Fruit fly (Drosophila melanogaster) whole organism: ENCODE results near the gene wit.

Source experiments
- CG8478 ChIP-seq: fragments of >200 bp; optimal IDR thresholded peaks from 2 replicates; lab custom pipeline; 2018; ENCODE audit warnings: inconsistent platforms
- Dll ChIP-seq: fragments of >200 bp; optimal IDR thresholded peaks from 2 replicates; lab custom pipeline; 2017
- EcR ChIP-seq, 2 experiments: fragments of >200 bp; optimal IDR thresholded peaks; 2 replicates each; lab custom pipeline; 2017; ENCODE audit warnings: missing biosample characterization in 2 of 2, missing genetic modification characterization in 2 of 2, missing genetic modification reagents in 2 of 2
- pan ChIP-seq: fragments of >200 bp; optimal IDR thresholded peaks from 2 replicates; lab custom pipeline; 2017
- psq ChIP-seq: fragments of >200 bp; optimal IDR thresholded peaks from 2 replicates; lab custom pipeline; 2017
- usp ChIP-seq: fragments of >200 bp; optimal IDR thresholded peaks from 2 replicates; lab custom pipeline; 2017; ENCODE audit warnings: missing biosample characterization, missing genetic modification characterization, mixed read lengths

Gene wit

DNA sequence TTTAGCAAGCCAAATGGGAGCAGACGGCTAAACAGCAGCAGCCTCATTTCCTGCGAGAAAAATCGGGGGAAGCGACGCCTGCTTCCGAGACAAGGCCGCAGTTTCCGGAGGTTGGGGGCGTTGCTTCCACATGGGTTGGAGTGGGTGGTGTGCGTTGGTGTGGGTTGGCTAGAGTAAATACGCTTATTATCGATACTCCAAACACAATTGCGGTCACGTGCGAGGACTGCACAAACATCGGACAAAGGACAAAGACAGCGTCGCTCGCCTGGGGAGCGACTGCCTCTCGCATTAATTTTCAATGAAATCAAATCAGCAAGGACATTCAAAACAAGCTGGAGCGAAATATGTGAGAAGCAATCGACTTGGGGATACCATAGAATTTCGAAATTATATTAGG, 9.7 kb upstream of the wit start:
- no peak for TF ChIP-seq CG8478 (lab: Kevin White, UChicago)
- no peak for TF ChIP-seq pan
- TF ChIP-seq Dll (lab: Kevin White, UChicago) = no peak
- TF ChIP-seq EcR (GFP tag; optimal IDR thresholded peaks at IDR 0.05; lab: Kevin White, UChicago) = no peak
- no peak for TF ChIP-seq psq
- no peak for TF ChIP-seq usp (GFP tag; lab: Kevin White, UChicago)

DNA sequence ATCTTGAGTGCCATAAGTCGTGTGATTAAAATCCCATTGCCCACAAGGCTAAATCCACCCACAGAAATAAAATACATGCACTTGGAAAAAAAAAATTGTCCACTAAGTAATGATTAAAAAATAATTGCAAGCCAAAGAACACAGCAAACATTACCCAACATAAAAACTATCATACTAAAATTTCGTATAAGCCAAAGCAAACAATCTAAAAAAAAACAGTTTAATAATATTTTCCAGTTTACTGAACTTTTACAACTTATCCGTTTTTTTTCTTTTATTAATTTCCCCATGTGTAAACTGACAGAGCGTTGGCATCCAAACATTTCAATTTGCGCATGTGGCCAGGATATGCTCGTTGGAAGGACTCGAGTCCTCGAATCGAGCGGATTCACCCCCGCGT, 8.8 kb upstream of the wit start:
- TF ChIP-seq usp (GFP tag; lab: Kevin White, UChicago) (no peak), CG8478 (lab: Kevin White, UChicago) (no peak), EcR (GFP tag; optimal IDR thresholded peaks at IDR 0.05; lab: Kevin White, UChicago) (no peak), psq (no peak), Dll (lab: Kevin White, UChicago) (no peak), pan (no peak)

DNA sequence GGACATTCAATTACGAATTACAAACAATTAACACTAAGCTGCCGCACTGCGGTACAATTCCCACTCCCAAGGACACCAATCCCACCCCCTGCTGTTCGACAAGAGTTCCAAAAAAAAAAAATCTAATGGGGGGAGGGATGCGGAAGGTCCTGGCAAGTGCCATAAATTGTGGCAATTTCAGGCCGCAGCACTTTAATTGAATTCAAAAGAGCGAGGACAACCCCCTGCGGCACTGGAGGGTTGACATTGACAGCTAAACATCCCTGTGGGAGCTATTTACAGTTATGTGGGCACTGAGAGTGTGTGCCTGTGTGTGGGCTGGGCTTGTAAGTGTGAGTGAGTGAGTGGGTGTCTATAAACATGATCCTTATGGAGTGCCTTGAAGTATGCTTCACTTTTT, 5.4 kb upstream of the wit start:
- TF ChIP-seq usp (GFP tag; lab: Kevin White, UChicago) (no peak), CG8478 (lab: Kevin White, UChicago) (no peak), psq (no peak), pan (no peak), EcR (GFP tag; optimal IDR thresholded peaks at IDR 0.05; lab: Kevin White, UChicago) (no peak), Dll (lab: Kevin White, UChicago) (no peak)

DNA sequence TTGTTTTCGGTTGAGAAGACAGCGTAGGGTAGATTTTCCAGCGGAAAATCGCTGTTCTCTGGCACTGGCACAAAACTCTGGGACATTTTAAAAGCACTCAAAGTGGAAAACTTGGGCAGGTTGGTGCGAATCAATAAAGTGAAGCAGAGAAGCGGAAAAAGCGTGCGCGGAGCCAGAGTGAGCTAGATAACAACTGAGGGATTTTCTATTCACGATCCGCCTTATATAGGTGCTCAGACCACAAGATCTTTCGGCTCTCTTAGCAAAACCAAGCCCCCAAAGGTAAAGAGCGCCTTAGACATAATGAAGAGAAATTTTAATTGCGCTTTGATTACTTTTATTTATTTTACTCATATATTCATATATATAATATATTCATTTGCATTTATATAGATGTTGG, 2.2 kb upstream of the wit start, which contains the start of gene Faa:
TSS of gene Faa (minus strand) at position 200 of the 400 bp plus-strand sequence.
- no peak for TF ChIP-seq CG8478 (lab: Kevin White, UChicago)
- TF ChIP-seq Dll (lab: Kevin White, UChicago) = no peak
- TF ChIP-seq EcR (GFP tag; optimal IDR thresholded peaks at IDR 0.05; lab: Kevin White, UChicago) = no peak
- TF ChIP-seq psq = no peak
- no peak for TF ChIP-seq pan
- no peak for TF ChIP-seq usp (GFP tag; lab: Kevin White, UChicago)

DNA sequence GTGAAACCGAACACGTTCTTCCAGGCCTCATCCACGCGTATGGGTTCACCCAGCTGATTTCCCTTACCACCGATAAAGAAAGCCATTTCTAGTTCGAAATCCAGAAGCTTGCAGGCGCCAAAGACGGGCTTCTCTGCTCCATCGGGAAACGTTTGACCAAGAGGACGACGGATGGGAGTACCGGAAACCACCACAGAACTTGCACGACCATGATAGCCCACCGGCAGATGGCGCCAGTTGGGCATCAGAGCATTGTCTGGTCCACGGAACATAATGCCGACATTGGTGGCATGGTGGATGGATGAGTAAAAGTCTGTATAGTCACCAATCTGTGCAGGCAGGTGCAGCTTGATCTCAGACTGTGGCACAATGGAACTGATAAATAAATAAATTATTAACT, 1.2 kb upstream of the wit start:
- TF ChIP-seq EcR (GFP tag; optimal IDR thresholded peaks at IDR 0.05; lab: Kevin White, UChicago) (no peak), pan (no peak), Dll (lab: Kevin White, UChicago) (no peak), CG8478 (lab: Kevin White, UChicago) (no peak), psq (no peak), usp (GFP tag; lab: Kevin White, UChicago) (no peak)

DNA sequence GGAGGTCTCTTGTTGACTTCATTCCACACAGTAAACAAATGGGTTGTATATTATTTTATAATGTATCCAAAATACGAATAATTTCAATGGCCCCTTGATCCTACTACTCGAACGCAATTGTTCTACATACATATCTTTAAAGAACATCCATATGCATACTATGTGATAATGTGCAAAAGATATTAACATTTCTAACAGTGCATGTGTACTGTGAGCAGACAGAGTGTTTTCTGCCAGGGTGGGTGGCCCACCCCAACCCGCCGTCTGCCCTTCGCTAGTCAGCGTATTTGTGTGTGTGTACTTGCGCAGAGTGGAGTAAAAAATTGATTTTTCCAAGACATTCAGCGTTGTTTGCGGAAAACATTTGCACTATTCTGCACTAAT, 529 bp downstream of the wit start:
- TF ChIP-seq CG8478 (lab: Kevin White, UChicago) = no peak

DNA sequence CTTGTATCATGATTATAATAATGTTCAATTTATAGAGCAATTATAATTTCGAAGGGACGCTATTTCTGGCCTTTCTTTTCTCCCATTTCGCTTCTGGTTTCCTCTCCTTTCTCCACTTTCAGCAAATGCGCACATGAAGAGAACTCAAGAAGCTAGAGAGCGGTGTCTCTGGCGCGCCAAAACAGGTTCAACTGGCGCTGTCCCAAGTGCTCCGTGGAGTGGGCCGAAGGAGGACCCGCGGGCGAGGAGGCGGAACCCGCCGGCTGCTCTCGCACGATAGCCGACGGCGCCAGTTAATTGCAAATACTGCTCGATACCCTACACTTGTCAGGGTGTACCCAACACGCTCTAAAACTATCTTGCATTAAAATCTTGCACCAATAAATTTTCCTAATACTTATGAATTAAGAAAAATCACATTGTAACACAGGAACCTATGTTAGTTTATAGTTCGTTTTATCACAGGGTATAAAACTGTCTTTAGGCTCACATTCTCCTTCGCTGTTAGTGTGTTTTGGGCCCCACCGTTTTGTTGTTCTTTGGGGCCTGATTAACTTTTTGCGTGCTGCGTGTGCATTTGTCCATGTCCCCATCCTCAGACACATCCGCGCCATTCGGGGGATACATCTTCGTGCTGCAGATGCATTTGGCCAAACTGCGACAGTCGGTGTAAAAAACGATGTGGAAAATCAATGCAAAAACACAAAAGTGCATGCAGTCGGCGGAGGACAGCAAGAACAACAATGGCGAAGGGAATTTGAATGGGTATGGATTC, 1.1 kb downstream of the wit start:
- no peak for TF ChIP-seq CG8478 (lab: Kevin White, UChicago)
- TF ChIP-seq psq = no peak
- TF ChIP-seq Dll (lab: Kevin White, UChicago) = peak; percentile 81
- peak; percentile 96 for TF ChIP-seq pan

DNA sequence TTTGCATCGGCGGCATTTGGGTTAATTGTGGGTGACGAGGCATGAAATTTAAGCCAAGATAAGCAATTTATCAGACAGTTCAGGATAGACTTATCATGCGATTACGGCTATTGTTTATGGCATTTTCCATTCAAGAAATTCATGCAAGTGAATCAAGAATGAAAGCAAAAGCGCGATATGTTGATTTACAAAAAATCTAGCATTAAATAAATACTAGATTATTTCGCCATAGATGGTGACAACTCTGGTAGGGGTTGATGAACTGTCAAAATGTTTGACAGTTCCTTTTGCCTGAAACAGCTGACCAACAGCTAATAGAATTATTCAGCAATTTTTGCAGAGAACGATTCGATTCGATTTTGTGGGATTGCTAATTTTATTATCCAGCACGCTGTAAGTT, 2.4 kb downstream of the wit start, which contains the start of gene CG32259:
TSS of gene CG32259 (plus strand) at position 301 of the 400 bp plus-strand sequence.
- TF ChIP-seq CG8478 (lab: Kevin White, UChicago) = no peak
- TF ChIP-seq pan = no peak
- no peak for TF ChIP-seq psq
- no peak for TF ChIP-seq EcR (GFP tag; optimal IDR thresholded peaks at IDR 0.05; lab: Kevin White, UChicago)
- TF ChIP-seq Dll (lab: Kevin White, UChicago) = no peak

DNA sequence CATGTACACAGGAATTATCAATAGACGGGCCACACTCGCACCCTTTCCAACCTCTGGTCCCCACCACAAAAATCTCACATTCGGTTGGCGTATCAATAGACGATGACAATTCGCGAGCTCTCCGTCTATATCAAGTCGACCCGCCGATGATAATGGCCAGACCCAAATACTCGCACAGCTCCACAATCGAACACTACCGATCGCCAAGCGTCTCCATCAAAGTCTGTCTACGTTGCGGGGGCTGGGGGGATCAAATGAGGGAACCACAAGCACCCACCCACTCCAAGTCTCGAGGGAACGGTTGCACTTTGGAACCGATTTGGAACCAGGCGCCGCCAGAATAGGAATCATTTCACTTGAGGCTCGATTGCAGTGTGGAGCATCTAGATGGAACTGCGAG, 3.1 kb downstream of the wit start:
- TF ChIP-seq usp (GFP tag; lab: Kevin White, UChicago) (no peak), Dll (lab: Kevin White, UChicago) (no peak), psq (no peak), EcR (GFP tag; optimal IDR thresholded peaks at IDR 0.05; lab: Kevin White, UChicago) (no peak), pan (no peak), CG8478 (lab: Kevin White, UChicago) (no peak)

DNA sequence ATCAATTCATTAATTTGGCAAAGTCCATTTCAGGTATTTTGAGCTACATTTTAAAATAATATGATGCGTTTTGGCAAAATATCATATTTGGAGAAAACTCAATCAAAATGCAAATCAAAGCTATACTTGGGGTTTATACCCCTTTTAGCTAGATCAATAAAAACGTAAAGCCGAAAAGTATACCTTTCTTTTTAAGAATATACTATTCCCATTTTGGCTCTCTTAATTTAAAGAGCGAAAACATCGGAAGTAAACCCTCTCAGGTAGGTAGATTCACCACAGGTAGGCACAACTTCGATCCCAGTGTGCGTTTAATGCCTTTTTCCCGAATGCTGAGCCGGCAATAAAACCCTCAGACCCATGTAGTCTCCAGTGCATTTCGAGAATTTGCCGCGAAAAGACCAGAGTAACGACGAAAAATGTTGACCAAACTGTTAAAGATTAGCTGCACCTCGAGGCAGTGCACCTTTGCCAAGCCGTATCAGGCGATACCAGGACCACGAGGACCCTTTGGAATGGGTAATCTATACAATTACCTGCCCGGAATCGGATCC, 9.5 kb downstream of the wit start, which contains the start of gene dib:
TSS of gene dib (plus strand) at position 372 of the 554 bp plus-strand sequence.
- no peak for TF ChIP-seq usp (GFP tag; lab: Kevin White, UChicago)
- no peak for TF ChIP-seq EcR (GFP tag; optimal IDR thresholded peaks at IDR 0.05; lab: Kevin White, UChicago)
- TF ChIP-seq pan = no peak
- no peak for TF ChIP-seq Dll (lab: Kevin White, UChicago)
- no peak for TF ChIP-seq CG8478 (lab: Kevin White, UChicago)
- no peak for TF ChIP-seq psq

DNA sequence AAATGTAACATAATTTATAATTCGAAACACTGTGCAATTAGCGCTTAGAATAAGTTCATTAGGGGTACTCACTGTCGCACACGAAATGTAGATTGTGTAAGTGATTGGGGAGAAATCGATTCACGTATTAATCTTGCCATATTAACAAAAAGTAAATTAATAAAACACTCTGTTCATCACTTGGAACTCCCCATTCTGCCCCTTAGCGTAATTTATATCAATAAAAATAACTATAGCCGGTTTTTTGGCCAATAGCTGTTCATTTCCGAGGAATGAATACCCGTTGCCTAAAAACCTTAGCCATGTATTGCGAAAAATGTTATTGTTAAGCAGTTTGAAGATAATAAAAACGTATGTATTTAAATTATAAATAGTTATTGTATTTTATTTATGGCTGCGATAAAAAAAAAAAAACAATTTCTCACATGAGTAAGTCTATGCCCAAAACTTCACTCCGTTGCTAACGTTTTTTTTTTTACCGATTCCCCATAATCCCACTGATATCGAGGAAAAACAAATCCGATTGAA, 12.2 kb downstream of the wit start, which contains the start of gene Ugt305A1:
TSS of gene Ugt305A1 (plus strand) at position 478 of the 528 bp plus-strand sequence.
- TF ChIP-seq EcR (GFP tag; optimal IDR thresholded peaks at IDR 0.05; lab: Kevin White, UChicago) (no peak), usp (GFP tag; lab: Kevin White, UChicago) (no peak), pan (no peak), CG8478 (lab: Kevin White, UChicago) (no peak), psq (no peak), Dll (lab: Kevin White, UChicago) (no peak)

DNA sequence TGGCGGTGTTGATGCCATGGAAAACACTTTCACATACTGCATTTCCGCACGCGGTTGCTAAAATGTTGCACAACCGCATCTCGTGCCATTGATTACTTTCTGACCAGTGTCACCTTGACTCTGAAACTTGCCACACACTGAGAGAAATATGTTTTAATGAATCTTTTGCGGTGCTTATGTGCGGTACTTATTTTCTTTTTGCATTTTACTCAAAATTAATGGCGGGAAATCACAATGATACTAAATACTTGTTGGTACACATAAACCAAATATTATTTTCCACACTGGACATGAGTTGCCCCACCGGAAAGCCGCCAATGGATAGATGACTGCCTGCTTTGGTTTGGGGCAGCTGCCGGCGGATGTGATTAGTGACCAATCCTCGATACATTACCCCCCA, 14.7 kb downstream of the wit start:
- TF ChIP-seq EcR (GFP tag; optimal IDR thresholded peaks at IDR 0.05; lab: Kevin White, UChicago) (no peak), Dll (lab: Kevin White, UChicago) (no peak), psq (no peak), usp (GFP tag; lab: Kevin White, UChicago) (no peak)
